Fruit fly (Drosophila melanogaster) whole organism, wandering third instar larva: ENCODE results near the gene Gs1l.

Experiments
- Dif ChIP-seq: fragments of 200-275, 200-300 bp; sonication (Bioruptor generic); optimal IDR thresholded peaks from 2 replicates; lab custom pipeline; 2018; ENCODE audit warnings: missing biosample characterization, missing genetic modification characterization; ENCODE audit not compliant: partially characterized antibody
- Hnf4 ChIP-seq: fragments of 200-800 bp; sonication (Bioruptor generic); optimal IDR thresholded peaks from 2 replicates; lab custom pipeline; 2016; ENCODE audit warnings: missing biosample characterization, mild to moderate bottlenecking, missing genetic modification characterization
- OdsH ChIP-seq: fragments of 200-800 bp; sonication (Bioruptor generic); optimal IDR thresholded peaks from 2 replicates; lab custom pipeline; 2016; ENCODE audit warnings: missing biosample characterization, mild to moderate bottlenecking, missing genetic modification characterization
- dl ChIP-seq, 2 experiments: fragments of 175-275, 200-275 bp in 1 of 2; fragments of 200-275 bp in 1 of 2; sonication (Bioruptor generic); optimal IDR thresholded peaks; lab custom pipeline; 2018; ENCODE audit warnings: mild to moderate bottlenecking in 2 of 2, missing biosample characterization in 2 of 2, missing genetic modification characterization in 2 of 2, moderate library complexity in 2 of 2; ENCODE audit not compliant: partially characterized antibody in 2 of 2, insufficient read depth in 1 of 2
- psq ChIP-seq: fragments of 200-800 bp; sonication (Bioruptor generic); optimal IDR thresholded peaks from 3 replicates; lab custom pipeline; 2017; ENCODE audit warnings: missing biosample characterization, mild to moderate bottlenecking, missing genetic modification characterization, moderate library complexity
- rgr ChIP-seq: fragments of 200-800 bp; sonication (Bioruptor generic); optimal IDR thresholded peaks from 3 replicates; lab custom pipeline; 2016; ENCODE audit warnings: missing biosample characterization, mild to moderate bottlenecking, missing genetic modification characterization

dm6 chr2L:4454009-4454689 is 2.5 kb downstream of the Gs1l start, which contains the start of the genes Secp43 and ND-B8:
- TF ChIP-seq OdsH (GFP tag; lab: Kevin White, UChicago) (no peak), dl (GFP tag; optimal IDR thresholded peaks at IDR 0.05; lab: Kevin White, UChicago; ENCODE audit: insufficient read depth in 1 of 2, partially characterized antibody in 2 of 2) (no peak), rgr (GFP tag; lab: Kevin White, UChicago) (peak; percentile 15), psq (GFP tag; lab: Kevin White, UChicago) (no peak), Hnf4 (no peak), Dif (no peak)
